Worm (Caenorhabditis elegans) whole organism, L2 larva: Measurements from ENCODE around the gene F17A2.13.

Source experiments
- elt-1 ChIP-seq: fragments of 150-350 bp; optimal IDR thresholded peaks from 2 replicates; lab custom pipeline; 2014; ENCODE audit warnings: missing biosample characterization, missing genetic modification characterization
- lin-13 ChIP-seq: fragments of 150-350 bp; optimal IDR thresholded peaks from 2 replicates; lab custom pipeline; 2014; ENCODE audit warnings: missing biosample characterization, missing genetic modification reagents, missing genetic modification characterization
- lin-39 ChIP-seq: fragments of 150-350 bp; optimal IDR thresholded peaks from 2 replicates; lab custom pipeline; 2014; ENCODE audit warnings: missing biosample characterization, missing genetic modification reagents, missing genetic modification characterization
- lsy-2 ChIP-seq, 2 experiments: fragments of 150-350 bp in 1 of 2; sonication (generic microtip) in 1 of 2; optimal IDR thresholded peaks; 2 replicates each; lab custom pipeline; 2014 to 2017; ENCODE audit warnings: missing biosample characterization in 2 of 2, missing genetic modification characterization in 2 of 2
- snpc-4 ChIP-seq: fragments of 150-350 bp; optimal IDR thresholded peaks from 2 replicates; lab custom pipeline; 2014; ENCODE audit warnings: missing biosample characterization, missing genetic modification characterization
- unc-55 ChIP-seq: fragments of 150-350 bp; sonication (generic microtip); optimal IDR thresholded peaks from 3 replicates; lab custom pipeline; 2014; ENCODE audit warnings: missing biosample characterization, missing genetic modification reagents, missing genetic modification characterization
- unc-62 ChIP-seq: fragments of 150-350 bp; optimal IDR thresholded peaks from 2 replicates; lab custom pipeline; 2014; ENCODE audit warnings: missing biosample characterization, missing genetic modification reagents, missing genetic modification characterization
- zag-1 ChIP-seq: fragments of 150-350 bp; optimal IDR thresholded peaks from 2 replicates; lab custom pipeline; 2014; ENCODE audit warnings: missing biosample characterization, missing genetic modification characterization

DNA sequence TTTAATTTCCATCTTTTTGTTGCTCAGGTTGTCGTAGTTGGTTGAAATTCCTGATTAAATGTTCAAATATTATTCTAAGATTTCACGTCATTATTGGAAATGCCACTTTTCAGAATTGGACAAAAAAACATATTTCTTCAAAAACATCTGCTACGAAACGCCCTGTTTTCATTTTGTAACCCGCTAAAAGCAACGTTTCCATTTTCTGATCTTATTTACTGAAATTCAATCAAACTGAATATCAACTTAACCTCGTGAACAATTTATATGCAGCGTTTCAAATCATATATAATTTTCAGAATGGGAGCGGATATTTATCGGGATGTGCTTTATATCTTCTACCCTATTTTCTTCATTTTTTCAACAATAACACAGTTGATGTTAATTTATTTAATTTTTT, 2.0 kb downstream of the F17A2.13 start, which contains the start of gene srd-40:
- no peak for TF ChIP-seq zag-1 (tag; lab: Kevin White, UChicago)
- no peak for TF ChIP-seq lsy-2 (tag; optimal IDR thresholded peaks at IDR 0.05; lab: Kevin White, UChicago)
- TF ChIP-seq elt-1, result no peak
- no peak for TF ChIP-seq unc-55 (GFP tag; lab: Kevin White, UChicago)
- TF ChIP-seq lin-13, result no peak
- TF ChIP-seq unc-62 (GFP tag; lab: Kevin White, UChicago), result no peak
- no peak for TF ChIP-seq lin-39
- TF ChIP-seq snpc-4 (tag; lab: Kevin White, UChicago), result no peak
